4 fruit fly cellular contexts compared by ENCODE assay signal in genomic region chr3R:20955119-20955518, dm6.
TF ChIP-seq lines count a peak whose summit lies in the region.

No protein-coding gene starts in this region.

- TF ChIP-seq CTCF in whole organism, embryonic (GFP tag; optimal IDR thresholded peaks at IDR 0.05; lab: Kevin White, UChicago), result no peak

TF ChIP-seq in whole organism, adult, 20 proteins besides CTCF, POLR2A, EP300 and RAD21:
- TF ChIP-seq cnc (optimal IDR thresholded peaks at IDR 0.05; lab: Kevin White, UChicago) (no peak), CG1620 (GFP tag; optimal IDR thresholded peaks at IDR 0.05; lab: Kevin White, UChicago) (peak; percentile 17), cic (GFP tag; optimal IDR thresholded peaks at IDR 0.05; lab: Kevin White, UChicago) (no peak), pad (GFP tag; optimal IDR thresholded peaks at IDR 0.05; lab: Kevin White, UChicago) (no peak), Crg-1 (GFP tag; optimal IDR thresholded peaks at IDR 0.05; lab: Kevin White, UChicago) (peak; percentile 29), CG14711 (tag; optimal IDR thresholded peaks at IDR 0.05; lab: Kevin White, UChicago) (peak; percentile 14), kay (GFP tag; lab: Kevin White, UChicago; ENCODE audit: borderline replicate concordance) (no peak)

TF ChIP-seq in whole organism, embryonic, 481 proteins besides CTCF, POLR2A, EP300 and RAD21:
- TF ChIP-seq Atf6 (GFP tag; IDR thresholded peaks at IDR 0.05; lab: Robert Waterston, UW) (0 out of 2 replicates have a peak, but pooled peaks have one; percentile 18), CG15269 (tag; optimal IDR thresholded peaks at IDR 0.05; lab: Kevin White, UChicago) (peak; percentile 4), Med (GFP tag; lab: Kevin White, UChicago) (peak; percentile 69), Awh (GFP tag; IDR thresholded peaks at IDR 0.05; lab: Robert Waterston, UW) (peak; percentile 52; the same call in 1 of the 2 replicates), CG43689 (GFP tag; IDR thresholded peaks at IDR 0.05; lab: Robert Waterston, UW) (no peak), CG9437 (GFP tag; optimal IDR thresholded peaks at IDR 0.05; lab: Kevin White, UChicago) (no peak), Asciz (GFP tag; optimal IDR thresholded peaks at IDR 0.05; lab: Kevin White, UChicago) (peak; percentile 5), CG13296 (GFP tag; optimal IDR thresholded peaks at IDR 0.05; lab: Kevin White, UChicago) (peak; percentile 0), Hey (tag; optimal IDR thresholded peaks at IDR 0.05; lab: Kevin White, UChicago) (peak; percentile 7), CG14014 (GFP tag; IDR thresholded peaks at IDR 0.05; lab: Robert Waterston, UW) (peak; percentile 57; the same call in 1 of the 2 replicates), CG4617 (GFP tag; optimal IDR thresholded peaks at IDR 0.05; lab: Kevin White, UChicago; ENCODE audit: borderline replicate concordance) (no peak), seq (GFP tag; IDR thresholded peaks at IDR 0.05; lab: Robert Waterston, UW) (0 out of 2 replicates have a peak, but pooled peaks have one; percentile 15), Sox100B (GFP tag; optimal IDR thresholded peaks at IDR 0.05; lab: Kevin White, UChicago) (no peak), HLH3B (GFP tag; IDR thresholded peaks at IDR 0.05; lab: Robert Waterston, UW) (peak; percentile 18; the same call in 1 of the 2 replicates), sob (GFP tag; IDR thresholded peaks at IDR 0.05; lab: Robert Waterston, UW) (0 out of 2 replicates have a peak, but pooled peaks have one; percentile 9), CG8290 (GFP tag; optimal IDR thresholded peaks at IDR 0.05; lab: Kevin White, UChicago) (no peak), CG8290 (tag; optimal IDR thresholded peaks at IDR 0.05; lab: Kevin White, UChicago) (peak in 1 of 2 experiments; percentile 35), schlank (tag; optimal IDR thresholded peaks at IDR 0.05; lab: Kevin White, UChicago) (peak; percentile 23), onecut (GFP tag; IDR thresholded peaks at IDR 0.05; lab: Robert Waterston, UW) (peak; percentile 68)

TF ChIP-seq in whole organism, prepupa, 60 proteins besides CTCF, POLR2A, EP300 and RAD21:
- TF ChIP-seq cyc (GFP tag; optimal IDR thresholded peaks at IDR 0.05; lab: Kevin White, UChicago), result no peak
- TF ChIP-seq Blimp-1 (GFP tag; optimal IDR thresholded peaks at IDR 0.05; lab: Kevin White, UChicago), result no peak
- TF ChIP-seq CG8319 (GFP tag; optimal IDR thresholded peaks at IDR 0.05; lab: Kevin White, UChicago), result no peak
- TF ChIP-seq fkh (GFP tag; optimal IDR thresholded peaks at IDR 0.05; lab: Kevin White, UChicago), result peak; percentile 49
- TF ChIP-seq CG11762 (GFP tag; optimal IDR thresholded peaks at IDR 0.05; lab: Kevin White, UChicago; ENCODE audit: insufficient read depth), result no peak
- TF ChIP-seq Lpt (GFP tag; optimal IDR thresholded peaks at IDR 0.05; lab: Kevin White, UChicago), result no peak
- TF ChIP-seq pdm3 (GFP tag; optimal IDR thresholded peaks at IDR 0.05; lab: Kevin White, UChicago), result no peak
- TF ChIP-seq Sox14 (GFP tag; optimal IDR thresholded peaks at IDR 0.05; lab: Kevin White, UChicago), result no peak
- no peak for TF ChIP-seq lz (GFP tag; optimal IDR thresholded peaks at IDR 0.05; lab: Kevin White, UChicago)

TF ChIP-seq in whole organism, wandering third instar larva, 38 proteins besides CTCF, POLR2A, EP300 and RAD21:
- TF ChIP-seq tai (GFP tag; optimal IDR thresholded peaks at IDR 0.05; lab: Kevin White, UChicago), result peak; percentile 10
- TF ChIP-seq sv (GFP tag; optimal IDR thresholded peaks at IDR 0.05; lab: Kevin White, UChicago), result no peak
